Fruit fly (Drosophila melanogaster): ENCODE data around the gene Idh.

Gene Idh

DNA sequence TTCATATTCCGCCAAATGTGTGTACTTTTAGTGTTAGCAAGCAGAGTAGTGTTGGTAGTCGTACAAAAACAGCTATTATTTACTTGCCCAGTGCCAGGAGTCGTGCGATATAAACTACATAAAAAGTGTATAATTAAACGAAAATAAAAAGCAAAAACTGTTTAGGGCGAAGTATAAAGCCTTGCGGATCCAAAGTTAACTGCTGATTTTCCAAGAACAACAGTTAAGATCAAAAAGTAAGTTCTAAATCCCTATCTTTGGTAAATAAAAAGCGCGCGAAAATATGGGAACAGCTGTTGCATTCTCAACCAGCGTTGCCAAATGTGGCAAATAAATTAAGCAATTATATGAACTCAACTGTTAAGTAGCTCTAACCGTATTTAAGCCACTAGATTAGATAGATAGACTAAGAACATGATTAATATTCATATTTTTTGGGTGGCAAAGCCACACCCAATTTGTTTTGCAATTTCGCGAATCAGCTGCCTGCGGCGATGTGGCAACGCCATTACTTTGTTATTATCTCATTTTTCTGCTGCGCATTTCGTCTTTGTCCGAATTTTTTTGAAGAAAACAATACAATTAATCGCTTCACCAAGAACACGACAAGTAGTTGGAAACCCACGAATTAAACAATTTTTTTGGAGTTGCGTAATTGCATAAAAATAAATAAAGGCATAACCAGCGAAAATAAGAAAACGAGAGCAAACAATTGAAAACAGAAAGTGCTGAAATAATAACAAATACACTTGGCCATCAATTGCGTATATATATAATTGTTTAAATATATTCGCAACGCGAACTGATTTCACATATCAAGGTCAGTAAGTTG lies 20.2 kb downstream of the Idh start, which contains the start of the genes Prim1 and CG7083 (continued):
- TF ChIP-seq CG9817 (tag; optimal IDR thresholded peaks at IDR 0.05), result peak; percentile 43
- TF ChIP-seq Mes4 (GFP tag; optimal IDR thresholded peaks at IDR 0.05), result peak; percentile 54
- TF ChIP-seq Vsx1 (GFP tag; optimal IDR thresholded peaks at IDR 0.05), result peak; percentile 30
- no peak for TF ChIP-seq sr (GFP tag; IDR thresholded peaks at IDR 0.05)
- TF ChIP-seq CG18476 (GFP tag; optimal IDR thresholded peaks at IDR 0.05), result peak; percentile 27
- TF ChIP-seq CG10147 (GFP tag; optimal IDR thresholded peaks at IDR 0.05), result peak; percentile 34
- TF ChIP-seq CG8765 (GFP tag; IDR thresholded peaks at IDR 0.05), result no peak
- TF ChIP-seq CG6854 (GFP tag; optimal IDR thresholded peaks at IDR 0.05), result no peak
- no peak for TF ChIP-seq Gsc (GFP tag; IDR thresholded peaks at IDR 0.05)
- TF ChIP-seq C15 (GFP tag; IDR thresholded peaks at IDR 0.05), result no peak
- peak; percentile 63 for TF ChIP-seq trem (tag; optimal IDR thresholded peaks at IDR 0.05)
- peak; percentile 71 for TF ChIP-seq HLH54F (GFP tag; optimal IDR thresholded peaks at IDR 0.05)
- TF ChIP-seq CG10267 (tag; optimal IDR thresholded peaks at IDR 0.05), result peak; percentile 94
- peak; percentile 35 for TF ChIP-seq CG30020 (tag; optimal IDR thresholded peaks at IDR 0.05)
- no peak for TF ChIP-seq CG11085 (GFP tag; IDR thresholded peaks at IDR 0.05)
- TF ChIP-seq ac (GFP tag; optimal IDR thresholded peaks at IDR 0.05), result peak; percentile 0
- TF ChIP-seq lbe (GFP tag; optimal IDR thresholded peaks at IDR 0.05), result peak; percentile 46
- TF ChIP-seq pfk (GFP tag; optimal IDR thresholded peaks at IDR 0.05), result no peak
- peak; percentile 32 for TF ChIP-seq en (GFP tag; optimal IDR thresholded peaks at IDR 0.05)
- peak; percentile 53 for TF ChIP-seq Mad (GFP tag; optimal IDR thresholded peaks at IDR 0.05)
- TF ChIP-seq sna (GFP tag; IDR thresholded peaks at IDR 0.05; ENCODE audit: partially characterized antibody), result no peak
- TF ChIP-seq gce (GFP tag; IDR thresholded peaks at IDR 0.05), result no peak
- TF ChIP-seq sens (GFP tag), result peak; percentile 93
- TF ChIP-seq zfh1 (GFP tag; IDR thresholded peaks at IDR 0.05), result peak; percentile 63; the same call in 1 of the 3 replicates
- peak; percentile 52 for TF ChIP-seq CG15269 (tag; optimal IDR thresholded peaks at IDR 0.05)
- peak; percentile 46 for TF ChIP-seq nerfin-1 (tag; optimal IDR thresholded peaks at IDR 0.05)
- TF ChIP-seq fru (optimal IDR thresholded peaks at IDR 0.05), result no peak
- 0 out of 3 replicates have a peak, but pooled peaks have one; percentile 9 for TF ChIP-seq otp (GFP tag; IDR thresholded peaks at IDR 0.05)
- TF ChIP-seq CG7745 (tag; optimal IDR thresholded peaks at IDR 0.05), result no peak
- TF ChIP-seq CG11696 (GFP tag; IDR thresholded peaks at IDR 0.05), result no peak
- TF ChIP-seq CG10654 (GFP tag; optimal IDR thresholded peaks at IDR 0.05), result peak; percentile 54
- TF ChIP-seq CG1233 (GFP tag; optimal IDR thresholded peaks at IDR 0.05), result peak; percentile 53
- TF ChIP-seq Nf-YA (GFP tag; IDR thresholded peaks at IDR 0.05), result no peak
- TF ChIP-seq cad (GFP tag; optimal IDR thresholded peaks at IDR 0.05), result no peak
- 0 out of 2 replicates have a peak, but pooled peaks have one; percentile 22 for TF ChIP-seq sisA (GFP tag; IDR thresholded peaks at IDR 0.05)
- peak; percentile 62 for TF ChIP-seq CG10209 (GFP tag; optimal IDR thresholded peaks at IDR 0.05)
- TF ChIP-seq toy (GFP tag; IDR thresholded peaks at IDR 0.05), result no peak
- TF ChIP-seq gt (GFP tag; IDR thresholded peaks at IDR 0.05), result no peak
- TF ChIP-seq ap (GFP tag; IDR thresholded peaks at IDR 0.05), result no peak
- TF ChIP-seq E2f1 (GFP tag; IDR thresholded peaks at IDR 0.05), result peak; percentile 85
- TF ChIP-seq Myb (GFP tag; optimal IDR thresholded peaks at IDR 0.05), result peak; percentile 55
- TF ChIP-seq CG10565 (GFP tag; optimal IDR thresholded peaks at IDR 0.05), result no peak
- TF ChIP-seq chinmo (GFP tag; IDR thresholded peaks at IDR 0.05; ENCODE audit: partially characterized antibody), result no peak
- TF ChIP-seq CG17802 (tag; optimal IDR thresholded peaks at IDR 0.05), result no peak
- peak; percentile 68 for TF ChIP-seq phol (tag; optimal IDR thresholded peaks at IDR 0.05)
- no peak for TF ChIP-seq twi (tag; optimal IDR thresholded peaks at IDR 0.05)
- no peak for TF ChIP-seq CG15073 (GFP tag; optimal IDR thresholded peaks at IDR 0.05)
- no peak for TF ChIP-seq CG17912 (GFP tag; optimal IDR thresholded peaks at IDR 0.05)
- no peak for TF ChIP-seq CG7987 (GFP tag; optimal IDR thresholded peaks at IDR 0.05)
- TF ChIP-seq da (GFP tag; optimal IDR thresholded peaks at IDR 0.05), result peak; percentile 43

All from whole organism, embryonic.